Worm (Caenorhabditis elegans) whole organism, early embryonic: ENCODE data around the gene T07C4.12.

ENCODE experiments used
- B0310.2 ChIP-seq: sonication (generic microtip); optimal IDR thresholded peaks from 2 replicates; lab custom pipeline; 2016; ENCODE audit warnings: mild to moderate bottlenecking, missing genetic modification characterization, missing compliant biosample characterization
- F13C5.2 ChIP-seq: sonication (generic microtip); optimal IDR thresholded peaks from 2 replicates; lab custom pipeline; 2017; ENCODE audit warnings: mild to moderate bottlenecking, missing genetic modification characterization, inconsistent platforms, missing compliant biosample characterization
- aly-1 ChIP-seq: sonication (generic microtip); optimal IDR thresholded peaks from 2 replicates; lab custom pipeline; 2016; ENCODE audit warnings: missing genetic modification characterization, missing compliant biosample characterization
- ama-1 ChIP-seq: fragments of 150-350 bp; optimal IDR thresholded peaks from 2 replicates; lab custom pipeline; 2014
- ceh-13 ChIP-seq: fragments of 200-800 bp; sonication (Bioruptor generic); optimal IDR thresholded peaks from 2 replicates; lab custom pipeline; 2018; ENCODE audit warnings: mild to moderate bottlenecking, missing genetic modification characterization, missing compliant biosample characterization
- ceh-36 ChIP-seq: sonication (generic microtip); optimal IDR thresholded peaks from 2 replicates; lab custom pipeline; 2016; ENCODE audit warnings: missing genetic modification characterization, inconsistent platforms, missing compliant biosample characterization
- ets-7 ChIP-seq: sonication (generic microtip); optimal IDR thresholded peaks from 2 replicates; lab custom pipeline; 2016; ENCODE audit warnings: missing genotype, missing genetic modification characterization, missing compliant biosample characterization
- flt-1 ChIP-seq: fragments of 200-800 bp; sonication (Bioruptor generic); IDR thresholded peaks from 2 replicates; pipeline ENCODE4 v1.3.6; 2022; ENCODE audit warnings: missing genetic modification characterization, missing compliant biosample characterization
- hmbx-1 ChIP-seq: sonication (generic microtip); optimal IDR thresholded peaks from 2 replicates; lab custom pipeline; 2016; ENCODE audit warnings: mild to moderate bottlenecking, missing genetic modification characterization, missing compliant biosample characterization
- hmg-4 ChIP-seq: fragments of 200-800 bp; sonication (Bioruptor generic); optimal IDR thresholded peaks from 2 replicates; lab custom pipeline; 2018; ENCODE audit warnings: mild to moderate bottlenecking, missing genetic modification characterization, missing compliant biosample characterization
- hnd-1 ChIP-seq: sonication (generic microtip); optimal IDR thresholded peaks from 2 replicates; lab custom pipeline; 2016; ENCODE audit warnings: missing genetic modification characterization, missing compliant biosample characterization
- pes-1 ChIP-seq: fragments of 200-800 bp; sonication (Bioruptor generic); IDR thresholded peaks from 2 replicates; pipeline ENCODE4 v1.3.6; 2022; ENCODE audit warnings: missing genetic modification reagents, missing genetic modification characterization, missing compliant biosample characterization
- scrt-1 ChIP-seq: fragments of 200-800 bp; sonication (Bioruptor generic); IDR thresholded peaks from 2 replicates; pipeline ENCODE4 v1.3.6; 2022; ENCODE audit warnings: missing genetic modification characterization, missing compliant biosample characterization
- sea-1 ChIP-seq: fragments of 200-800 bp; sonication (Bioruptor generic); conservative IDR thresholded peaks from 2 replicates; pipeline ENCODE4 v1.3.6; 2022; ENCODE audit warnings: missing genetic modification characterization, missing compliant biosample characterization
- tbx-11 ChIP-seq: fragments of 200-800 bp; sonication (Bioruptor generic); IDR thresholded peaks from 2 replicates; pipeline ENCODE4 v1.3.6; 2022; ENCODE audit warnings: missing genetic modification characterization, missing compliant biosample characterization
- tbx-37 ChIP-seq: fragments of 200-800 bp; sonication (Bioruptor generic); conservative IDR thresholded peaks from 2 replicates; pipeline ENCODE4 v1.3.6; 2022; ENCODE audit warnings: missing genetic modification reagents, missing genetic modification characterization, missing compliant biosample characterization
- tra-4 ChIP-seq: sonication (generic microtip); optimal IDR thresholded peaks from 2 replicates; lab custom pipeline; 2017; ENCODE audit warnings: missing genetic modification characterization, missing compliant biosample characterization

T07C4.12 gene

ce11 chrIII:10293946-10294345 is 38.5 kb downstream of the T07C4.12 start:
- TF ChIP-seq ets-7 (tag; lab: Kevin White, UChicago) (no peak), tbx-37 (GFP tag; lab: Robert Waterston, UW) (no peak), ceh-36 (tag; lab: Kevin White, UChicago) (no peak), sea-1 (GFP tag; lab: Robert Waterston, UW) (no peak), F13C5.2 (tag; lab: Kevin White, UChicago) (no peak), hmbx-1 (no peak), B0310.2 (tag; lab: Kevin White, UChicago) (no peak), hnd-1 (no peak), tbx-11 (GFP tag; lab: Robert Waterston, UW) (no peak), ama-1 (lab: Kevin White, UChicago) (no peak), pes-1 (GFP tag; lab: Robert Waterston, UW) (no peak), tra-4 (tag; lab: Kevin White, UChicago) (no peak), hmg-4 (GFP tag; lab: Kevin White, UChicago) (no peak), scrt-1 (GFP tag; lab: Robert Waterston, UW) (no peak), ceh-13 (GFP tag; lab: Kevin White, UChicago) (no peak), aly-1 (no peak), flt-1 (GFP tag; lab: Robert Waterston, UW) (no peak)

- TF ChIP-seq hmg-4 (GFP tag; lab: Kevin White, UChicago): no peak
- TF ChIP-seq F13C5.2 (tag; lab: Kevin White, UChicago): no peak
- TF ChIP-seq flt-1 (GFP tag; lab: Robert Waterston, UW): no peak
- no peak for TF ChIP-seq ets-7 (tag; lab: Kevin White, UChicago)
- no peak for TF ChIP-seq ceh-13 (GFP tag; lab: Kevin White, UChicago)
- TF ChIP-seq B0310.2 (tag; lab: Kevin White, UChicago): no peak
- TF ChIP-seq hmbx-1: no peak
- TF ChIP-seq aly-1: no peak
Observed at ce11 chrIII:10293362-10293761, 39.1 kb downstream of the T07C4.12 start.

DNA sequence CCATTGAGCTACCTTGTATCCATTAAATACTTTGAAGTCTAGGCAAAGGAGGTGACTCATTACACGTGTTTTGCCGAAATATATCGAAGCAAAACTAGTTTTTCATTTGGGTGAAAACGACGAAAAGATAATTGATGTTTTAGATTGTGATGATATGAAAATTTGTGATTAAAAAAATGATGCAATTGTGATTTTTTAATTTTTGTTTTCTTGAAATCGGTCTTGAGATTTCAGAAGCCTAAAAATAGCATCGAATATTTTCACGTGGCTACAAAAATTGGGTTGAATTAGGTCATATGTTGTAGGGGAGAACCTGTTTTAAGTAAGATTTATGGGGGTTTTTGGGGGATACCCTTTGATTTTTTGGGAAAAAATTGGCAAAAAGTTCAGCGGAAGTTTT is 41.9 kb downstream of the T07C4.12 start:
- TF ChIP-seq flt-1 (GFP tag; lab: Robert Waterston, UW) (no peak), ceh-36 (tag; lab: Kevin White, UChicago) (no peak), hmbx-1 (no peak), ama-1 (lab: Kevin White, UChicago) (no peak), ets-7 (tag; lab: Kevin White, UChicago) (no peak), tbx-37 (GFP tag; lab: Robert Waterston, UW) (no peak), ceh-13 (GFP tag; lab: Kevin White, UChicago) (no peak), pes-1 (GFP tag; lab: Robert Waterston, UW) (no peak), hnd-1 (no peak), tbx-11 (GFP tag; lab: Robert Waterston, UW) (no peak), aly-1 (no peak), B0310.2 (tag; lab: Kevin White, UChicago) (no peak), sea-1 (GFP tag; lab: Robert Waterston, UW) (no peak), hmg-4 (GFP tag; lab: Kevin White, UChicago) (no peak), F13C5.2 (tag; lab: Kevin White, UChicago) (no peak), tra-4 (tag; lab: Kevin White, UChicago) (no peak), scrt-1 (GFP tag; lab: Robert Waterston, UW) (no peak)

DNA sequence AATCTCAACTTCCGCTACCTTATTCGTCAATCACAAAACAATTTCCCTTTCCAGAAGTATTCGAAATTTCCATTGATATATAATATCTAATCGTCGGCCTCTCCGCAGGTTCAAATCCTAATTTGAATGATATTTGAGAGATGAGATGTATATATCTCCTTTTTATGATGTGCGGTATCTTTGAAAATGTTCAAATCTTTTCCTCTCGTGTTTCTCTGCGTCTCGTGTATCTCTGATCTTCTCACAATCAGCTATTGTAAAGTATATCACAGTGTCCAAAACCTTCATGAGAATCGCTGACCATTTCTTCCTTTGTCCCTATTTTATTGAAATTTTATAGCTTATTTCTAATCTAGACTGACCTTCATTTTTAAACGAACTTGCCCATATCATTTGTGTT is 42.7 kb downstream of the T07C4.12 start:
- TF ChIP-seq aly-1 (no peak), B0310.2 (tag; lab: Kevin White, UChicago) (no peak), pes-1 (GFP tag; lab: Robert Waterston, UW) (no peak), tbx-37 (GFP tag; lab: Robert Waterston, UW) (no peak), tbx-11 (GFP tag; lab: Robert Waterston, UW) (no peak), ceh-13 (GFP tag; lab: Kevin White, UChicago) (no peak), tra-4 (tag; lab: Kevin White, UChicago) (no peak), hmg-4 (GFP tag; lab: Kevin White, UChicago) (no peak), flt-1 (GFP tag; lab: Robert Waterston, UW) (no peak), ets-7 (tag; lab: Kevin White, UChicago) (no peak)

DNA sequence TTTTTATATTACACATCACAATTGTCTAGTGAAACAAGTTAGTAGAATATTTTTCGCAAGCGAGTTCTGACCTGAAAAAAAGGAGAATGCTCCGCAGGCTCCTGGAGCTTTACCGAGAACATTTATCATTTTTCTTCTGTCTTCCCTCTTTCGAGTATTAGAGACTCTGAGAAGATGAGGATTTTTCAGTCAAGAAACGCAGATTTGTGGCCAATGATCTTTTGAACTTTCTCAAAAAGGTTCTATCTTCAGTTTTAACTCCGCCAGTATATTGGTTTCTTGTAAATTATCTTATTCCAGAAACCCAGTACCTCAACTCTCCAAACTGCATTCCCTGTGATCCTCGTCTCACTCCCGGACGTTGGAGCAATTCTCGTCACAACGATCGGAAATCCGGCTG is 46.8 kb downstream of the T07C4.12 start, which contains the start of gene K10G9.2:
K10G9.2 (plus strand) TSS at position 301 of the 400 bp plus-strand sequence.
- TF ChIP-seq hmg-4 (GFP tag; lab: Kevin White, UChicago) (no peak), aly-1 (no peak), flt-1 (GFP tag; lab: Robert Waterston, UW) (no peak)

- no peak for TF ChIP-seq F13C5.2 (tag; lab: Kevin White, UChicago)
Observed at ce11 chrIII:10284214-10284613, 48.2 kb downstream of the T07C4.12 start.
